Worm (Caenorhabditis elegans) whole organism, young adult: Measurements from ENCODE around the gene R07E5.6.

Experiments used
- B0019.2 ChIP-seq: fragments of 200-800 bp; sonication (Bioruptor generic); conservative IDR thresholded peaks from 2 replicates; pipeline ENCODE4 v1.3.6; 2022; ENCODE audit warnings: missing genetic modification reagents, missing genetic modification characterization, missing compliant biosample characterization
- B0035.1 ChIP-seq: sonication (generic microtip); optimal IDR thresholded peaks from 2 replicates; lab custom pipeline; 2016; ENCODE audit warnings: missing genetic modification characterization, mild to moderate bottlenecking, missing compliant biosample characterization, missing genotype, missing genetic modification reagents
- B0336.3 ChIP-seq: fragments of 200-800 bp; sonication (Bioruptor generic); IDR thresholded peaks from 2 replicates; pipeline ENCODE4 v1.3.6; 2022; ENCODE audit warnings: missing genetic modification characterization, missing compliant biosample characterization
- C06A6.2 ChIP-seq: fragments of 200-800 bp; sonication (Bioruptor generic); conservative IDR thresholded peaks from 2 replicates; pipeline ENCODE4 v1.3.6; 2022; ENCODE audit warnings: missing genetic modification characterization, missing compliant biosample characterization
- C17E4.6 ChIP-seq: fragments of 200-800 bp; sonication (Bioruptor generic); IDR thresholded peaks from 2 replicates; pipeline ENCODE4 v1.3.6; 2022; ENCODE audit warnings: missing genetic modification reagents, missing genetic modification characterization, missing compliant biosample characterization
- F37B4.10 ChIP-seq: fragments of 200-800 bp; sonication (Bioruptor generic); IDR thresholded peaks from 2 replicates; pipeline ENCODE4 v1.3.6; 2022; ENCODE audit warnings: missing genetic modification characterization, missing compliant biosample characterization
- F57A8.1 ChIP-seq: fragments of 200-800 bp; sonication (Bioruptor generic); optimal IDR thresholded peaks from 2 replicates; lab custom pipeline; 2018; ENCODE audit warnings: mild to moderate bottlenecking, missing genetic modification characterization, moderate library complexity, missing compliant biosample characterization
- K11D2.4 ChIP-seq: fragments of 200-800 bp; sonication (Bioruptor generic); IDR thresholded peaks from 2 replicates; pipeline ENCODE4 v1.3.6; 2022; ENCODE audit warnings: missing genetic modification reagents, missing genetic modification characterization, missing compliant biosample characterization
- Y53G8AR.9 ChIP-seq: fragments of 200-800 bp; sonication (Bioruptor generic); conservative IDR thresholded peaks from 2 replicates; pipeline ENCODE4 v1.3.6; 2022; ENCODE audit warnings: missing genetic modification reagents, missing genetic modification characterization, missing compliant biosample characterization
- ZK185.1 ChIP-seq: sonication (generic microtip); optimal IDR thresholded peaks from 2 replicates; lab custom pipeline; 2016; ENCODE audit warnings: mild to moderate bottlenecking, missing genetic modification characterization, missing compliant biosample characterization; ENCODE audit not compliant: poor library complexity, severe bottlenecking
- akir-1 ChIP-seq: fragments of 200-800 bp; sonication (Bioruptor generic); optimal IDR thresholded peaks from 2 replicates; lab custom pipeline; 2018; ENCODE audit warnings: mild to moderate bottlenecking, missing genetic modification characterization, moderate library complexity, missing compliant biosample characterization
- aptf-2 ChIP-seq: fragments of 200-800 bp; sonication (Bioruptor generic); conservative IDR thresholded peaks from 2 replicates; pipeline ENCODE4 v1.3.6; 2022; ENCODE audit warnings: missing genetic modification reagents, missing genetic modification characterization, missing compliant biosample characterization
- aptf-3 ChIP-seq: fragments of 200-800 bp; sonication (Bioruptor generic); IDR thresholded peaks from 2 replicates; pipeline ENCODE4 v1.3.6; 2022; ENCODE audit warnings: missing genetic modification characterization, missing compliant biosample characterization
- athp-1 ChIP-seq: sonication (generic microtip); optimal IDR thresholded peaks from 2 replicates; lab custom pipeline; 2017; ENCODE audit warnings: mild to moderate bottlenecking, missing genetic modification characterization, missing compliant biosample characterization
- attf-6 ChIP-seq: fragments of 200-800 bp; sonication (Bioruptor generic); IDR thresholded peaks from 2 replicates; pipeline ENCODE4 v1.3.6; 2022; ENCODE audit warnings: missing genetic modification reagents, missing genetic modification characterization, missing compliant biosample characterization
- cebp-2 ChIP-seq: fragments of 200-800 bp; sonication (Bioruptor generic); IDR thresholded peaks from 2 replicates; pipeline ENCODE4 v1.3.6; 2022; ENCODE audit warnings: missing genetic modification characterization, missing compliant biosample characterization
- ceh-27 ChIP-seq: fragments of 200-800 bp; sonication (Bioruptor generic); optimal IDR thresholded peaks from 2 replicates; lab custom pipeline; 2018; ENCODE audit warnings: mild to moderate bottlenecking, missing genetic modification characterization, moderate library complexity, missing compliant biosample characterization
- ceh-79 ChIP-seq: sonication (generic microtip); optimal IDR thresholded peaks from 2 replicates; lab custom pipeline; 2017; ENCODE audit warnings: mild to moderate bottlenecking, missing genetic modification characterization, missing compliant biosample characterization
- chd-7 ChIP-seq: sonication (generic microtip); optimal IDR thresholded peaks from 2 replicates; lab custom pipeline; 2016; ENCODE audit warnings: mild to moderate bottlenecking, missing genetic modification characterization, moderate library complexity, missing compliant biosample characterization
- die-1 ChIP-seq: sonication (generic microtip); optimal IDR thresholded peaks from 2 replicates; lab custom pipeline; 2016; ENCODE audit warnings: missing genotype, mild to moderate bottlenecking, missing genetic modification characterization, missing compliant biosample characterization
- dox-1 ChIP-seq: fragments of 200-800 bp; sonication (Bioruptor generic); IDR thresholded peaks from 2 replicates; pipeline ENCODE4 v1.3.6; 2022; ENCODE audit warnings: missing genetic modification reagents, missing genetic modification characterization, missing compliant biosample characterization
- ets-4 ChIP-seq: fragments of 200-800 bp; sonication (Bioruptor generic); optimal IDR thresholded peaks from 2 replicates; lab custom pipeline; 2018; ENCODE audit warnings: mild to moderate bottlenecking, missing genetic modification characterization, missing compliant biosample characterization
- gei-17 ChIP-seq: fragments of 200-800 bp; sonication (Bioruptor generic); optimal IDR thresholded peaks from 2 replicates; lab custom pipeline; 2018; ENCODE audit warnings: mild to moderate bottlenecking, missing genetic modification characterization, missing compliant biosample characterization
- hlh-26 ChIP-seq: fragments of 200-800 bp; sonication (Bioruptor generic); conservative IDR thresholded peaks from 2 replicates; pipeline ENCODE4 v1.3.6; 2022; ENCODE audit warnings: missing genetic modification reagents, missing genetic modification characterization, missing compliant biosample characterization
- hmg-20 ChIP-seq: fragments of 200-800 bp; sonication (Bioruptor generic); IDR thresholded peaks from 2 replicates; pipeline ENCODE4 v1.3.6; 2022; ENCODE audit warnings: missing genetic modification reagents, missing genetic modification characterization, missing compliant biosample characterization
- lin-40 ChIP-seq: sonication (generic microtip); optimal IDR thresholded peaks from 2 replicates; lab custom pipeline; 2016; ENCODE audit warnings: missing genetic modification characterization, mild to moderate bottlenecking, missing compliant biosample characterization, missing genotype, missing genetic modification reagents
- lir-1 ChIP-seq: fragments of 200-800 bp; sonication (Bioruptor generic); conservative IDR thresholded peaks from 2 replicates; pipeline ENCODE4 v1.3.6; 2022; ENCODE audit warnings: missing genetic modification reagents, missing genetic modification characterization, missing compliant biosample characterization
- madf-10 ChIP-seq: sonication (generic microtip); optimal IDR thresholded peaks from 2 replicates; lab custom pipeline; 2016; ENCODE audit warnings: mild to moderate bottlenecking, missing genetic modification characterization, missing compliant biosample characterization
- madf-8 ChIP-seq: fragments of 200-800 bp; sonication (Bioruptor generic); conservative IDR thresholded peaks from 2 replicates; pipeline ENCODE4 v1.3.6; 2022; ENCODE audit warnings: missing genetic modification reagents, missing genetic modification characterization, missing compliant biosample characterization
- mcd-1 ChIP-seq: fragments of 200-800 bp; sonication (Bioruptor generic); IDR thresholded peaks from 2 replicates; pipeline ENCODE4 v1.3.6; 2022; ENCODE audit warnings: missing genetic modification reagents, missing genetic modification characterization, missing compliant biosample characterization
- nfyb-1 ChIP-seq: fragments of 200-800 bp; sonication (Bioruptor generic); IDR thresholded peaks from 2 replicates; pipeline ENCODE4 v1.3.6; 2022; ENCODE audit warnings: missing genetic modification reagents, missing genetic modification characterization, missing compliant biosample characterization
- nhr-179 ChIP-seq: sonication (generic microtip); optimal IDR thresholded peaks from 2 replicates; lab custom pipeline; 2016; ENCODE audit warnings: mild to moderate bottlenecking, missing genetic modification characterization, missing compliant biosample characterization
- nhr-27 ChIP-seq: fragments of 200-800 bp; sonication (Bioruptor generic); optimal IDR thresholded peaks from 2 replicates; lab custom pipeline; 2018; ENCODE audit warnings: mild to moderate bottlenecking, missing genetic modification characterization, moderate library complexity, missing compliant biosample characterization
- nhr-90 ChIP-seq: sonication (generic microtip); optimal IDR thresholded peaks from 2 replicates; lab custom pipeline; 2016; ENCODE audit warnings: missing genotype, mild to moderate bottlenecking, missing genetic modification characterization, missing compliant biosample characterization
- rcor-1 ChIP-seq: fragments of 200-800 bp; sonication (Bioruptor generic); IDR thresholded peaks from 2 replicates; pipeline ENCODE4 v1.3.6; 2022; ENCODE audit warnings: missing genetic modification reagents, missing genetic modification characterization, missing compliant biosample characterization
- repo-1 ChIP-seq: sonication (generic microtip); optimal IDR thresholded peaks from 2 replicates; lab custom pipeline; 2017; ENCODE audit warnings: mild to moderate bottlenecking, missing genetic modification characterization, missing compliant biosample characterization
- sea-2 ChIP-seq: fragments of 200-800 bp; sonication (Bioruptor generic); IDR thresholded peaks from 2 replicates; pipeline ENCODE4 v1.3.6; 2022; ENCODE audit warnings: missing genetic modification characterization, missing compliant biosample characterization
- snpc-3.4 ChIP-seq: sonication (generic microtip); optimal IDR thresholded peaks from 2 replicates; lab custom pipeline; 2017; ENCODE audit warnings: missing genetic modification characterization, mild to moderate bottlenecking, missing compliant biosample characterization, antibody characterized with exemption, moderate library complexity, missing genotype, missing genetic modification reagents
- tbp1 ChIP-seq: fragments of 200-800 bp; sonication (Bioruptor generic); optimal IDR thresholded peaks from 2 replicates; lab custom pipeline; 2018; ENCODE audit warnings: mild to moderate bottlenecking, missing genetic modification characterization, missing compliant biosample characterization
- tlf-1 ChIP-seq: fragments of 200-800 bp; sonication (Bioruptor generic); optimal IDR thresholded peaks from 2 replicates; lab custom pipeline; 2018; ENCODE audit warnings: mild to moderate bottlenecking, missing genetic modification characterization, missing compliant biosample characterization
- unc-62 ChIP-seq: fragments of 150-350 bp; optimal IDR thresholded peaks from 2 replicates; lab custom pipeline; 2014; ENCODE audit warnings: missing biosample characterization, missing genetic modification reagents, missing genetic modification characterization
- xnd-1 ChIP-seq: sonication (generic microtip); optimal IDR thresholded peaks from 2 replicates; lab custom pipeline; 2016; ENCODE audit warnings: missing genotype, missing genetic modification reagents, missing genetic modification characterization, missing compliant biosample characterization
- zim-3 ChIP-seq: sonication (generic microtip); optimal IDR thresholded peaks from 2 replicates; lab custom pipeline; 2017; ENCODE audit warnings: mild to moderate bottlenecking, missing genetic modification characterization, moderate library complexity, missing compliant biosample characterization
- ztf-22 ChIP-seq: fragments of 200-800 bp; sonication (Bioruptor generic); optimal IDR thresholded peaks from 2 replicates; lab custom pipeline; 2018; ENCODE audit warnings: mild to moderate bottlenecking, missing genetic modification characterization, moderate library complexity, missing compliant biosample characterization
- ztf-26 ChIP-seq: sonication (generic microtip); optimal IDR thresholded peaks from 2 replicates; lab custom pipeline; 2017; ENCODE audit warnings: missing genetic modification characterization, missing compliant biosample characterization
- ztf-6 ChIP-seq: fragments of 200-800 bp; sonication (Bioruptor generic); IDR thresholded peaks from 2 replicates; pipeline ENCODE4 v1.3.6; 2022; ENCODE audit warnings: missing genetic modification reagents, missing genetic modification characterization, missing compliant biosample characterization

The R07E5.6 gene

ce11 chrIII:4359208-4359607 is 39.4 kb upstream of the R07E5.6 start:
- TF ChIP-seq die-1 (tag; lab: Kevin White, UChicago) (no peak), hmg-20 (GFP tag; lab: Robert Waterston, UW) (no peak), tlf-1 (GFP tag; lab: Kevin White, UChicago) (no peak), dox-1 (no peak), tbp1 (GFP tag; lab: Kevin White, UChicago) (no peak), nhr-179 (no peak), nhr-90 (tag; lab: Kevin White, UChicago) (no peak), xnd-1 (tag; lab: Kevin White, UChicago) (no peak), ceh-79 (tag; lab: Kevin White, UChicago) (no peak), cebp-2 (GFP tag; lab: Robert Waterston, UW) (no peak), gei-17 (GFP tag; lab: Kevin White, UChicago) (no peak), nhr-27 (tag; lab: Kevin White, UChicago) (no peak)

ce11 chrIII:4359900-4360299 is 38.7 kb upstream of the R07E5.6 start:
- TF ChIP-seq hlh-26 (GFP tag; lab: Robert Waterston, UW): no peak
- TF ChIP-seq gei-17 (GFP tag; lab: Kevin White, UChicago): no peak
- no peak for TF ChIP-seq repo-1 (tag; lab: Kevin White, UChicago)
- no peak for TF ChIP-seq zim-3 (tag; lab: Kevin White, UChicago)
- TF ChIP-seq chd-7 (tag; lab: Kevin White, UChicago): no peak
- TF ChIP-seq ztf-6 (GFP tag; lab: Robert Waterston, UW): no peak
- no peak for TF ChIP-seq lir-1 (GFP tag; lab: Robert Waterston, UW)
- no peak for TF ChIP-seq aptf-3 (GFP tag; lab: Robert Waterston, UW)
- TF ChIP-seq aptf-2 (GFP tag; lab: Robert Waterston, UW): no peak
- no peak for TF ChIP-seq lin-40 (tag; lab: Kevin White, UChicago)
- TF ChIP-seq, all 124 proteins: peak for 0

- no peak for TF ChIP-seq tlf-1 (GFP tag; lab: Kevin White, UChicago)
- TF ChIP-seq ZK185.1 (tag; lab: Kevin White, UChicago): no peak
- 0 out of 2 replicates have a peak, but pooled peaks have one; percentile 29 for TF ChIP-seq ztf-6 (GFP tag; lab: Robert Waterston, UW)
- TF ChIP-seq unc-62 (GFP tag; lab: Kevin White, UChicago): no peak
- no peak for TF ChIP-seq sea-2 (GFP tag; lab: Robert Waterston, UW)
- TF ChIP-seq snpc-3.4 (tag; lab: Kevin White, UChicago): no peak
- no peak for TF ChIP-seq K11D2.4 (GFP tag; lab: Robert Waterston, UW)
- TF ChIP-seq gei-17 (GFP tag; lab: Kevin White, UChicago): no peak
- no peak for TF ChIP-seq ztf-22 (GFP tag; lab: Kevin White, UChicago)
- no peak for TF ChIP-seq F37B4.10
- TF ChIP-seq madf-10: no peak
- TF ChIP-seq C06A6.2 (GFP tag; lab: Robert Waterston, UW): no peak
- no peak for TF ChIP-seq akir-1
- no peak for TF ChIP-seq Y53G8AR.9 (GFP tag; lab: Robert Waterston, UW)
- no peak for TF ChIP-seq B0035.1 (tag; lab: Kevin White, UChicago)
- TF ChIP-seq ceh-27: no peak
- TF ChIP-seq attf-6 (GFP tag; lab: Robert Waterston, UW): no peak
- TF ChIP-seq B0336.3 (GFP tag; lab: Robert Waterston, UW): no peak
- no peak for TF ChIP-seq C17E4.6
- TF ChIP-seq ets-4 (GFP tag; lab: Kevin White, UChicago): no peak
- no peak for TF ChIP-seq xnd-1 (tag; lab: Kevin White, UChicago)
- 0 out of 2 replicates have a peak, but pooled peaks have one; percentile 22 for TF ChIP-seq nfyb-1 (GFP tag; lab: Robert Waterston, UW)
- TF ChIP-seq ztf-26: no peak
- TF ChIP-seq lin-40 (tag; lab: Kevin White, UChicago): no peak
- no peak for TF ChIP-seq F57A8.1
- TF ChIP-seq athp-1 (tag; lab: Kevin White, UChicago): peak; percentile 10
- no peak for TF ChIP-seq B0019.2 (GFP tag; lab: Robert Waterston, UW)
- peak; percentile 18; the same call in 1 of the 2 replicates for TF ChIP-seq mcd-1 (GFP tag; lab: Robert Waterston, UW)
- 0 out of 2 replicates have a peak, but pooled peaks have one; percentile 7 for TF ChIP-seq rcor-1 (GFP tag; lab: Robert Waterston, UW)
- TF ChIP-seq madf-8 (GFP tag; lab: Robert Waterston, UW): 0 out of 2 replicates have a peak, but pooled peaks have one; percentile 19
Observed at ce11 chrIII:4362332-4362731, 36.2 kb upstream of the R07E5.6 start.
